Fruit fly (Drosophila melanogaster) whole organism, embryonic: ENCODE data around the gene Nf-YA.
A peak's percentile ranks its signal among the peaks of the same experiment; 100 is the strongest.

Experiments used
- Asciz ChIP-seq: fragments of 200-800 bp; sonication (Bioruptor generic); optimal IDR thresholded peaks from 2 replicates; lab custom pipeline; 2017; ENCODE audit warnings: missing biosample characterization, mild to moderate bottlenecking, missing genetic modification characterization, missing genetic modification reagents
- CG10543 ChIP-seq: fragments of 200-800 bp; sonication (Bioruptor generic); optimal IDR thresholded peaks from 3 replicates; lab custom pipeline; 2017; ENCODE audit warnings: missing biosample characterization, mild to moderate bottlenecking, missing genetic modification characterization, moderate library complexity
- CG10565 ChIP-seq: fragments of 200-800 bp; sonication (Bioruptor generic); optimal IDR thresholded peaks from 3 replicates; lab custom pipeline; 2016; ENCODE audit warnings: missing biosample characterization, mild to moderate bottlenecking, missing genetic modification characterization
- CG13424 ChIP-seq: fragments of 200-800 bp; sonication (Bioruptor generic); optimal IDR thresholded peaks from 2 replicates; lab custom pipeline; 2019; ENCODE audit warnings: missing biosample characterization, mild to moderate bottlenecking, missing genetic modification characterization, moderate library complexity
- CG14667 ChIP-seq: fragments of 200-800 bp; sonication (Bioruptor generic); IDR thresholded peaks from 2 replicates; pipeline ENCODE4 v1.3.6; 2022; ENCODE audit warnings: missing biosample characterization, missing genetic modification characterization
- CG14965 ChIP-seq: fragments of 200-800 bp; sonication (Bioruptor generic); optimal IDR thresholded peaks from 2 replicates; lab custom pipeline; 2016; ENCODE audit warnings: missing biosample characterization, missing genetic modification characterization, borderline replicate concordance
- CG15479 ChIP-seq: fragments of 200-800 bp; sonication (Bioruptor generic); optimal IDR thresholded peaks from 3 replicates; lab custom pipeline; 2019; ENCODE audit warnings: missing biosample characterization, mild to moderate bottlenecking, missing genetic modification characterization, moderate library complexity
- CG1603 ChIP-seq: fragments of 200-800 bp; sonication (Bioruptor generic); optimal IDR thresholded peaks from 2 replicates; lab custom pipeline; 2019; ENCODE audit warnings: missing biosample characterization, mild to moderate bottlenecking, missing genetic modification characterization, moderate library complexity
- CG17829 ChIP-seq: fragments of 200-800 bp; optimal IDR thresholded peaks from 2 replicates; lab custom pipeline; 2019; ENCODE audit warnings: missing biosample characterization, mild to moderate bottlenecking, missing genetic modification characterization, moderate library complexity
- CG18262 ChIP-seq: fragments of 200-800 bp; optimal IDR thresholded peaks from 3 replicates; lab custom pipeline; 2019; ENCODE audit warnings: missing biosample characterization, mild to moderate bottlenecking, missing genetic modification characterization, moderate library complexity
- CG2199 ChIP-seq: fragments of 200-800 bp; sonication (Bioruptor generic); IDR thresholded peaks from 3 replicates; pipeline ENCODE4 v1.3.6; 2022; ENCODE audit warnings: missing biosample characterization, missing genetic modification characterization
- CG31224 ChIP-seq: fragments of 200-800 bp; sonication (Bioruptor generic); IDR thresholded peaks from 2 replicates; pipeline ENCODE4 v1.3.6; 2022; ENCODE audit warnings: missing biosample characterization, missing genetic modification characterization
- CG3838 ChIP-seq: fragments of 200-800 bp; sonication (Bioruptor generic); optimal IDR thresholded peaks from 3 replicates; lab custom pipeline; 2016; ENCODE audit warnings: missing biosample characterization, missing genetic modification characterization
- CG3847 ChIP-seq: fragments of 200-800 bp; sonication (Bioruptor generic); IDR thresholded peaks from 2 replicates; pipeline ENCODE4 v1.3.6; 2022; ENCODE audit warnings: missing biosample characterization, missing genetic modification characterization
- CG42726 ChIP-seq: fragments of 200-800 bp; sonication (Bioruptor generic); IDR thresholded peaks from 2 replicates; pipeline ENCODE4 v1.3.6; 2022; ENCODE audit warnings: missing biosample characterization, missing genetic modification characterization; ENCODE audit not compliant: partially characterized antibody
- CG5180 ChIP-seq: fragments of 200-800 bp; sonication (Bioruptor generic); optimal IDR thresholded peaks from 3 replicates; lab custom pipeline; 2017; ENCODE audit warnings: missing biosample characterization, missing genetic modification characterization, mild to moderate bottlenecking, moderate library complexity, missing genetic modification reagents
- CG6272 ChIP-seq: fragments of 200-800 bp; sonication (Bioruptor generic); IDR thresholded peaks from 2 replicates; pipeline ENCODE4 v1.3.6; 2022; ENCODE audit warnings: missing biosample characterization, missing genetic modification characterization
- CG8281 ChIP-seq: fragments of 200-800 bp; sonication (Bioruptor generic); optimal IDR thresholded peaks from 2 replicates; lab custom pipeline; 2018; ENCODE audit warnings: missing biosample characterization, mild to moderate bottlenecking, missing genetic modification characterization, moderate library complexity
- CG9797 ChIP-seq: fragments of 200-800 bp; sonication (Bioruptor generic); optimal IDR thresholded peaks from 3 replicates; lab custom pipeline; 2018; ENCODE audit warnings: missing biosample characterization, mild to moderate bottlenecking, missing genetic modification characterization
- ERR ChIP-seq: fragments of 200-800 bp; sonication (Bioruptor generic); optimal IDR thresholded peaks from 2 replicates; lab custom pipeline; 2016; ENCODE audit warnings: missing biosample characterization, missing genetic modification characterization
- Ets97D ChIP-seq: fragments of 200-800 bp; sonication (Bioruptor generic); optimal IDR thresholded peaks from 3 replicates; lab custom pipeline; 2016; ENCODE audit warnings: missing biosample characterization, missing genetic modification characterization
- HHEX ChIP-seq: fragments of 200-800 bp; sonication (Bioruptor generic); optimal IDR thresholded peaks from 3 replicates; lab custom pipeline; 2017; ENCODE audit warnings: missing biosample characterization, mild to moderate bottlenecking, missing genetic modification characterization, missing genetic modification reagents
- HLH4C ChIP-seq: fragments of 200-800 bp; sonication (Bioruptor generic); IDR thresholded peaks from 3 replicates; pipeline ENCODE4 v1.3.6; 2022; ENCODE audit warnings: missing biosample characterization, missing genetic modification characterization; ENCODE audit not compliant: partially characterized antibody
- Hmr ChIP-seq: fragments of 200-800 bp; sonication (Bioruptor generic); optimal IDR thresholded peaks from 3 replicates; lab custom pipeline; 2017; ENCODE audit warnings: mild to moderate bottlenecking, missing biosample characterization, missing genetic modification reagents, missing genetic modification characterization
- Hr78 ChIP-seq, 2 experiments: fragments of 200-800 bp in 1 of 2; fragments of >200 bp in 1 of 2; sonication (Bioruptor generic) in 1 of 2; optimal IDR thresholded peaks; 2 replicates each; lab custom pipeline; 2017 to 2019; ENCODE audit warnings: missing biosample characterization in 2 of 2, missing genetic modification characterization in 2 of 2, mild to moderate bottlenecking in 1 of 2, moderate library complexity in 1 of 2
- NFAT ChIP-seq: fragments of 200-800 bp; sonication (Bioruptor generic); IDR thresholded peaks from 2 replicates; pipeline ENCODE4 v1.3.6; 2022; ENCODE audit warnings: missing biosample characterization, missing genetic modification characterization
- Six4 ChIP-seq: fragments of 200-800 bp; sonication (Bioruptor generic); optimal IDR thresholded peaks from 2 replicates; lab custom pipeline; 2016; ENCODE audit warnings: missing biosample characterization, missing genetic modification characterization
- Tbp ChIP-seq: fragments of >200 bp; optimal IDR thresholded peaks from 2 replicates; lab custom pipeline; 2018; ENCODE audit warnings: missing biosample characterization, missing genetic modification characterization
- Xbp1 ChIP-seq: fragments of 200-800 bp; sonication (Bioruptor generic); optimal IDR thresholded peaks from 3 replicates; lab custom pipeline; 2016; ENCODE audit warnings: missing biosample characterization, mild to moderate bottlenecking, missing genetic modification characterization
- Xrp1 ChIP-seq: fragments of 200-800 bp; sonication (Bioruptor generic); IDR thresholded peaks from 2 replicates; pipeline ENCODE4 v1.3.6; 2022; ENCODE audit warnings: missing biosample characterization, missing genetic modification characterization
- btn ChIP-seq: fragments of 200-800 bp; sonication (Bioruptor generic); optimal IDR thresholded peaks from 2 replicates; lab custom pipeline; 2016; ENCODE audit warnings: missing biosample characterization, missing genetic modification characterization
- caup ChIP-seq: fragments of 200-800 bp; sonication (Bioruptor generic); optimal IDR thresholded peaks from 3 replicates; lab custom pipeline; 2017; ENCODE audit warnings: missing biosample characterization, mild to moderate bottlenecking, missing genetic modification characterization, moderate library complexity; ENCODE audit not compliant: severe bottlenecking
- cg ChIP-seq: fragments of 200-800 bp; sonication (Bioruptor generic); optimal IDR thresholded peaks from 3 replicates; lab custom pipeline; 2019; ENCODE audit warnings: missing biosample characterization, mild to moderate bottlenecking, missing genetic modification characterization, moderate library complexity
- ci ChIP-seq: fragments of 200-800 bp; sonication (Bioruptor generic); IDR thresholded peaks from 3 replicates; pipeline ENCODE4 v1.3.6; 2022; ENCODE audit warnings: missing biosample characterization, missing genetic modification characterization
- danr ChIP-seq: fragments of 200-800 bp; sonication (Bioruptor generic); IDR thresholded peaks from 2 replicates; pipeline ENCODE4 v1.3.6; 2022; ENCODE audit warnings: missing biosample characterization, missing genetic modification characterization
- dati ChIP-seq: fragments of 200-800 bp; sonication (Bioruptor generic); IDR thresholded peaks from 2 replicates; pipeline ENCODE4 v1.3.6; 2022; ENCODE audit warnings: missing biosample characterization, missing genetic modification characterization
- dysf ChIP-seq: fragments of 200-800 bp; sonication (Bioruptor generic); IDR thresholded peaks from 3 replicates; pipeline ENCODE4 v1.3.6; 2022; ENCODE audit warnings: missing biosample characterization, missing genetic modification characterization
- gce ChIP-seq: fragments of 200-800 bp; sonication (Bioruptor generic); IDR thresholded peaks from 3 replicates; pipeline ENCODE4 v1.3.6; 2022; ENCODE audit warnings: missing biosample characterization, missing genetic modification characterization
- jing ChIP-seq: fragments of 200-800 bp; sonication (Bioruptor generic); optimal IDR thresholded peaks from 2 replicates; lab custom pipeline; 2018; ENCODE audit warnings: missing biosample characterization, mild to moderate bottlenecking, missing genetic modification characterization
- kah ChIP-seq: fragments of 200-800 bp; sonication (Bioruptor generic); optimal IDR thresholded peaks from 2 replicates; lab custom pipeline; 2018; ENCODE audit warnings: missing biosample characterization, mild to moderate bottlenecking, missing genetic modification characterization
- kay ChIP-seq: fragments of 200-800 bp; sonication (Bioruptor generic); optimal IDR thresholded peaks from 2 replicates; lab custom pipeline; 2016; ENCODE audit warnings: missing biosample characterization, missing genetic modification characterization
- lmd ChIP-seq: fragments of 200-800 bp; sonication (Bioruptor generic); IDR thresholded peaks from 2 replicates; pipeline ENCODE4 v1.3.6; 2022; ENCODE audit warnings: missing biosample characterization, missing genetic modification characterization
- onecut ChIP-seq: fragments of 200-800 bp; sonication (Bioruptor generic); IDR thresholded peaks from 2 replicates; pipeline ENCODE4 v1.3.6; 2022; ENCODE audit warnings: missing biosample characterization, missing genetic modification characterization
- phol ChIP-seq: fragments of 200-800 bp; sonication (Bioruptor generic); optimal IDR thresholded peaks from 3 replicates; lab custom pipeline; 2018; ENCODE audit warnings: missing biosample characterization, mild to moderate bottlenecking, missing genetic modification characterization, moderate library complexity
- psq ChIP-seq: fragments of 200-800 bp; sonication (Bioruptor generic); optimal IDR thresholded peaks from 2 replicates; lab custom pipeline; 2017; ENCODE audit warnings: missing biosample characterization, missing genetic modification characterization
- shn ChIP-seq: fragments of 200-800 bp; sonication (Bioruptor generic); optimal IDR thresholded peaks from 3 replicates; lab custom pipeline; 2016; ENCODE audit warnings: missing biosample characterization, missing genetic modification characterization
- slbo ChIP-seq: fragments of 200-800 bp; sonication (Bioruptor generic); IDR thresholded peaks from 2 replicates; pipeline ENCODE4 v1.3.6; 2022; ENCODE audit warnings: missing biosample characterization, missing genetic modification characterization
- sr ChIP-seq: fragments of 200-800 bp; sonication (Bioruptor generic); IDR thresholded peaks from 3 replicates; pipeline ENCODE4 v1.3.6; 2022; ENCODE audit warnings: missing biosample characterization, missing genetic modification characterization
- stc ChIP-seq: fragments of 200-800 bp; sonication (Bioruptor generic); IDR thresholded peaks from 2 replicates; pipeline ENCODE4 v1.3.6; 2022; ENCODE audit warnings: missing biosample characterization, missing genetic modification characterization
- zen2 ChIP-seq: fragments of 200-800 bp; sonication (Bioruptor generic); IDR thresholded peaks from 3 replicates; pipeline ENCODE4 v1.3.6; 2022; ENCODE audit warnings: missing biosample characterization, missing genetic modification characterization; ENCODE audit not compliant: partially characterized antibody
- zfh2 ChIP-seq: fragments of 200-800 bp; sonication (Bioruptor generic); optimal IDR thresholded peaks from 2 replicates; lab custom pipeline; 2016; ENCODE audit warnings: missing biosample characterization, missing genetic modification characterization

Gene Nf-YA

dm6 chr3L:9397156-9397555, 44.9 kb downstream of the Nf-YA start (continued):
- TF ChIP-seq zen2 (GFP tag; lab: Robert Waterston, UW), result no peak
- no peak for TF ChIP-seq CG31224 (GFP tag; lab: Robert Waterston, UW)
- peak; percentile 68 for TF ChIP-seq kah
- TF ChIP-seq CG10565 (GFP tag; lab: Kevin White, UChicago), result no peak
- TF ChIP-seq Hr78 (GFP tag; optimal IDR thresholded peaks at IDR 0.05; lab: Kevin White, UChicago), result no peak
- TF ChIP-seq CG14667 (GFP tag; lab: Robert Waterston, UW), result no peak
- peak; percentile 49 for TF ChIP-seq ERR (GFP tag; lab: Kevin White, UChicago)
- TF ChIP-seq kay (GFP tag; lab: Kevin White, UChicago), result peak; percentile 12
- TF ChIP-seq CG3847 (GFP tag; lab: Robert Waterston, UW), result no peak
- no peak for TF ChIP-seq danr (GFP tag; lab: Robert Waterston, UW)
- TF ChIP-seq CG6272, result no peak
- peak; percentile 5; the same call in 1 of the 3 replicates for TF ChIP-seq dysf
- TF ChIP-seq NFAT (GFP tag; lab: Robert Waterston, UW), result no peak
- TF ChIP-seq Asciz (GFP tag; lab: Kevin White, UChicago), result peak; percentile 85
- TF ChIP-seq caup, result peak; percentile 82
- TF ChIP-seq CG17829 (tag; lab: Kevin White, UChicago), result no peak
- TF ChIP-seq Ets97D, result no peak
- TF ChIP-seq Hmr (GFP tag; lab: Kevin White, UChicago), result peak; percentile 87
- TF ChIP-seq cg (GFP tag; lab: Kevin White, UChicago), result no peak
- TF ChIP-seq ci (GFP tag; lab: Robert Waterston, UW), result peak; percentile 50; the same call in 2 of the 3 replicates
- peak; percentile 89 for TF ChIP-seq HHEX (GFP tag; lab: Kevin White, UChicago)
- no peak for TF ChIP-seq btn (GFP tag; lab: Kevin White, UChicago)
- peak; percentile 39 for TF ChIP-seq CG13424 (tag; lab: Kevin White, UChicago)
- TF ChIP-seq HLH4C (GFP tag; lab: Robert Waterston, UW), result no peak
- TF ChIP-seq CG8281 (tag; lab: Kevin White, UChicago), result peak; percentile 32
- no peak for TF ChIP-seq CG3838
- TF ChIP-seq CG18262 (tag; lab: Kevin White, UChicago), result peak; percentile 46
- peak; percentile 12 for TF ChIP-seq CG15479 (GFP tag; lab: Kevin White, UChicago)
- peak; percentile 66 for TF ChIP-seq Xrp1 (GFP tag; lab: Robert Waterston, UW)
- TF ChIP-seq CG2199 (GFP tag; lab: Robert Waterston, UW), result peak; percentile 47; the same call in 1 of the 3 replicates
- 0 out of 3 replicates have a peak, but pooled peaks have one; percentile 47 for TF ChIP-seq sr (GFP tag; lab: Robert Waterston, UW)
- TF ChIP-seq zfh2 (GFP tag; lab: Kevin White, UChicago), result peak; percentile 16
- TF ChIP-seq CG10543 (GFP tag; lab: Kevin White, UChicago), result peak; percentile 25
- no peak for TF ChIP-seq Six4 (GFP tag; lab: Kevin White, UChicago)
- TF ChIP-seq dati (GFP tag; lab: Robert Waterston, UW), result no peak
- TF ChIP-seq Xbp1 (GFP tag; lab: Kevin White, UChicago), result no peak
- TF ChIP-seq CG9797 (GFP tag; lab: Kevin White, UChicago), result peak; percentile 1
- no peak for TF ChIP-seq phol (tag; lab: Kevin White, UChicago)
- TF ChIP-seq CG14965 (GFP tag; lab: Kevin White, UChicago), result peak; percentile 42
- no peak for TF ChIP-seq CG42726
- no peak for TF ChIP-seq gce (GFP tag; lab: Robert Waterston, UW)
- no peak for TF ChIP-seq psq (GFP tag; lab: Kevin White, UChicago)
- TF ChIP-seq lmd, result no peak
- TF ChIP-seq jing (GFP tag; lab: Kevin White, UChicago), result no peak
- TF ChIP-seq stc, result peak; percentile 53; the same call in 1 of the 2 replicates
- TF ChIP-seq slbo (GFP tag; lab: Robert Waterston, UW), result no peak; the same call in 1 of the 2 replicates
- TF ChIP-seq CG5180 (GFP tag; lab: Kevin White, UChicago), result peak; percentile 69
- peak; percentile 63 for TF ChIP-seq onecut (GFP tag; lab: Robert Waterston, UW)
- no peak for TF ChIP-seq Tbp (GFP tag; lab: Kevin White, UChicago)
- TF ChIP-seq shn (GFP tag; lab: Kevin White, UChicago), result no peak
- TF ChIP-seq CG1603 (tag; lab: Kevin White, UChicago), result no peak
